Worm (Caenorhabditis elegans): ENCODE data around the gene W10G6.6.

ce11 chrX:16263287-16263686 is 12.7 kb upstream of the W10G6.6 start:
- TF ChIP-seq tab-1 (GFP tag; IDR thresholded peaks at IDR 0.05): no peak
- TF ChIP-seq ztf-29 (GFP tag; IDR thresholded peaks at IDR 0.05): no peak
- no peak for TF ChIP-seq flt-1 (GFP tag; IDR thresholded peaks at IDR 0.05)
- no peak for TF ChIP-seq klf-2 (GFP tag; conservative IDR thresholded peaks at IDR 0.05)
- no peak for TF ChIP-seq ref-1 (GFP tag; conservative IDR thresholded peaks at IDR 0.05)
